Fruit fly (Drosophila melanogaster) whole organism: ENCODE results near the gene CG10038.

Experiments used
- CG8478 ChIP-seq: fragments of >200 bp; optimal IDR thresholded peaks from 2 replicates; lab custom pipeline; 2018; ENCODE audit warnings: inconsistent platforms
- Dll ChIP-seq: fragments of >200 bp; optimal IDR thresholded peaks from 2 replicates; lab custom pipeline; 2017
- EcR ChIP-seq, 2 experiments: fragments of >200 bp; optimal IDR thresholded peaks; 2 replicates each; lab custom pipeline; 2017; ENCODE audit warnings: missing biosample characterization in 2 of 2, missing genetic modification characterization in 2 of 2, missing genetic modification reagents in 2 of 2
- pan ChIP-seq: fragments of >200 bp; optimal IDR thresholded peaks from 2 replicates; lab custom pipeline; 2017
- psq ChIP-seq: fragments of >200 bp; optimal IDR thresholded peaks from 2 replicates; lab custom pipeline; 2017
- usp ChIP-seq: fragments of >200 bp; optimal IDR thresholded peaks from 2 replicates; lab custom pipeline; 2017; ENCODE audit warnings: missing biosample characterization, missing genetic modification characterization, mixed read lengths

Gene CG10038

dm6 chr3R:12365887-12366286 lies 15.4 kb upstream of the CG10038 start:
- TF ChIP-seq Dll (lab: Kevin White, UChicago) (no peak), usp (GFP tag; lab: Kevin White, UChicago) (no peak), pan (lab: Kevin White, UChicago) (no peak), EcR (GFP tag; optimal IDR thresholded peaks at IDR 0.05; lab: Kevin White, UChicago) (no peak), psq (lab: Kevin White, UChicago) (no peak), CG8478 (no peak)

dm6 chr3R:12365264-12365840 lies 14.9 kb upstream of the CG10038 start, which contains the start of gene GstD10:
Gene GstD10, minus strand, starts transcription at chr3R:12365735.
- TF ChIP-seq Dll (lab: Kevin White, UChicago) (no peak), EcR (GFP tag; optimal IDR thresholded peaks at IDR 0.05; lab: Kevin White, UChicago) (no peak), pan (lab: Kevin White, UChicago) (no peak), psq (lab: Kevin White, UChicago) (no peak), usp (GFP tag; lab: Kevin White, UChicago) (no peak), CG8478 (no peak)

dm6 chr3R:12364580-12364979 lies 14.1 kb upstream of the CG10038 start, which contains the start of gene Tim17a1:
Gene Tim17a1, minus strand, starts transcription at chr3R:12364680.
- no peak for TF ChIP-seq psq (lab: Kevin White, UChicago)
- TF ChIP-seq EcR (GFP tag; optimal IDR thresholded peaks at IDR 0.05; lab: Kevin White, UChicago): no peak

- no peak for TF ChIP-seq usp (GFP tag; lab: Kevin White, UChicago)
These were observed 13.1 kb upstream of the CG10038 start for dm6 chr3R:12363544-12363943.

- TF ChIP-seq psq (lab: Kevin White, UChicago) (no peak), Dll (lab: Kevin White, UChicago) (no peak), pan (lab: Kevin White, UChicago) (no peak), CG8478 (no peak), usp (GFP tag; lab: Kevin White, UChicago) (no peak), EcR (GFP tag; optimal IDR thresholded peaks at IDR 0.05; lab: Kevin White, UChicago) (no peak)
These were observed 11.6 kb upstream of the CG10038 start for dm6 chr3R:12361962-12362497.

dm6 chr3R:12359837-12360236 lies 9.4 kb upstream of the CG10038 start, which contains the start of gene CG4115:
Gene CG4115, plus strand, starts transcription at chr3R:12360008.
- TF ChIP-seq EcR (GFP tag; optimal IDR thresholded peaks at IDR 0.05; lab: Kevin White, UChicago) (no peak), psq (lab: Kevin White, UChicago) (no peak), usp (GFP tag; lab: Kevin White, UChicago) (no peak), pan (lab: Kevin White, UChicago) (no peak), Dll (lab: Kevin White, UChicago) (no peak), CG8478 (no peak)

- no peak for TF ChIP-seq CG8478
- TF ChIP-seq EcR (GFP tag; optimal IDR thresholded peaks at IDR 0.05; lab: Kevin White, UChicago): no peak
- TF ChIP-seq pan (lab: Kevin White, UChicago): no peak
- TF ChIP-seq Dll (lab: Kevin White, UChicago): no peak
- no peak for TF ChIP-seq usp (GFP tag; lab: Kevin White, UChicago)
- no peak for TF ChIP-seq psq (lab: Kevin White, UChicago)
These were observed 5.6 kb upstream of the CG10038 start, which contains the start of gene MBD-R2 for dm6 chr3R:12356044-12356443. Gene MBD-R2, minus strand, starts transcription at chr3R:12356265.

- no peak for TF ChIP-seq Dll (lab: Kevin White, UChicago)
- TF ChIP-seq usp (GFP tag; lab: Kevin White, UChicago): no peak
- TF ChIP-seq CG8478: no peak
- no peak for TF ChIP-seq psq (lab: Kevin White, UChicago)
- TF ChIP-seq EcR (GFP tag; optimal IDR thresholded peaks at IDR 0.05; lab: Kevin White, UChicago): no peak
- TF ChIP-seq pan (lab: Kevin White, UChicago): no peak
These were observed 1.6 kb upstream of the CG10038 start, which contains the start of gene CG10041 for dm6 chr3R:12352003-12352402. Gene CG10041, minus strand, starts transcription at chr3R:12352103.

dm6 chr3R:12347659-12348058 lies 2.8 kb downstream of the CG10038 start:
- TF ChIP-seq usp (GFP tag; lab: Kevin White, UChicago) (no peak), pan (lab: Kevin White, UChicago) (no peak), Dll (lab: Kevin White, UChicago) (no peak)

- TF ChIP-seq pan (lab: Kevin White, UChicago) (no peak), Dll (lab: Kevin White, UChicago) (no peak), psq (lab: Kevin White, UChicago) (no peak)
These were observed 4.5 kb downstream of the CG10038 start for dm6 chr3R:12345989-12346388.

dm6 chr3R:12344914-12345549 lies 5.4 kb downstream of the CG10038 start:
- TF ChIP-seq usp (GFP tag; lab: Kevin White, UChicago): no peak
- no peak for TF ChIP-seq pan (lab: Kevin White, UChicago)
- TF ChIP-seq psq (lab: Kevin White, UChicago): no peak
- no peak for TF ChIP-seq CG8478
- no peak for TF ChIP-seq EcR (GFP tag; optimal IDR thresholded peaks at IDR 0.05; lab: Kevin White, UChicago)
- no peak for TF ChIP-seq Dll (lab: Kevin White, UChicago)

dm6 chr3R:12341374-12341773 lies 9.1 kb downstream of the CG10038 start, which contains the start of gene Sgsf:
Gene Sgsf, plus strand, starts transcription at chr3R:12341674.
- TF ChIP-seq CG8478 (no peak), Dll (lab: Kevin White, UChicago) (no peak), usp (GFP tag; lab: Kevin White, UChicago) (no peak)
